Worm (Caenorhabditis elegans): ENCODE measurements around the gene fbxb-85.

fbxb-85 gene

DNA sequence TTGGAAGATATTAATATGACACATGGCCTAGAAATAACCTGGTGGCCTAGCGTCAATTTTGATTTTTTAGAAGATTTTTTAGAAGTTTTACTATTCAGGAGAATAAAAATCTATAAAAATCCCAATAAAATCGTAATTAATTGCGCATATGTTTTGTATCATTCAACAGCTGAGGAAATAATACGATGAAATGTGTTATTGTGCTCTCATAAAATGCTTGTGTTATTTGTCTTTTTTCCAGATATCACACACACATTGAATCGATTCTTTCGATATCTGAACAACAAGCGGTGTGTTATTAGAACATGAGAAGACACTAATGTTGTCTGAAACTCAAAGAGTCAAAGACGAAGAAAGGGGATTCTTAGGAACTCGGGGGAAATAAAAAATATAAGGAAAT, 23.7 kb downstream of the fbxb-85 start:
- TF ChIP-seq fkh-4 (tag; optimal IDR thresholded peaks at IDR 0.05; ENCODE audit: borderline replicate concordance) (peak; percentile 17), lir-3 (tag; optimal IDR thresholded peaks at IDR 0.05; ENCODE audit: poor library complexity) (no peak), dsc-1 (tag; optimal IDR thresholded peaks at IDR 0.05) (peak; percentile 90)

ce11 chrIII:10824206-10824605, 24.6 kb downstream of the fbxb-85 start:
- TF ChIP-seq nhr-84 (tag; optimal IDR thresholded peaks at IDR 0.05) (no peak), nhr-19 (GFP tag; conservative IDR thresholded peaks at IDR 0.05) (0 out of 2 replicates have a peak, but pooled peaks have one; percentile 3), unc-130 (tag; optimal IDR thresholded peaks at IDR 0.05) (peak; percentile 5), fos-1 (tag; optimal IDR thresholded peaks at IDR 0.05) (no peak), pag-3 (tag; optimal IDR thresholded peaks at IDR 0.05; ENCODE audit: borderline replicate concordance, insufficient read depth) (peak; percentile 70), lsy-2 (tag; optimal IDR thresholded peaks at IDR 0.05) (peak in 1 of 2 experiments; percentile 49), aha-1 (tag; optimal IDR thresholded peaks at IDR 0.05) (no peak), ceh-90 (tag; optimal IDR thresholded peaks at IDR 0.05) (no peak), nhr-12 (tag; optimal IDR thresholded peaks at IDR 0.05) (no peak), snu-23 (GFP tag; optimal IDR thresholded peaks at IDR 0.05) (peak; percentile 32), rnt-1 (tag; optimal IDR thresholded peaks at IDR 0.05) (peak; percentile 73), dsc-1 (tag; optimal IDR thresholded peaks at IDR 0.05) (peak; percentile 76), efl-1 (optimal IDR thresholded peaks at IDR 0.05) (peak in 1 of 2 experiments; percentile 6), efl-1 (GFP tag; optimal IDR thresholded peaks at IDR 0.05 in 1 of 2) (no peak), mep-1 (tag; optimal IDR thresholded peaks at IDR 0.05) (peak; percentile 24), zag-1 (tag; optimal IDR thresholded peaks at IDR 0.05) (no peak), mab-9 (GFP tag; IDR thresholded peaks at IDR 0.05) (no peak), nhr-11 (tag; optimal IDR thresholded peaks at IDR 0.05) (no peak), swsn-7 (tag; optimal IDR thresholded peaks at IDR 0.05) (no peak), F16B12.6 (tag; optimal IDR thresholded peaks at IDR 0.05) (no peak), fkh-10 (GFP tag; optimal IDR thresholded peaks at IDR 0.05) (no peak), mdl-1 (tag; optimal IDR thresholded peaks at IDR 0.05) (peak in 1 of 2 experiments; percentile 1), sptf-1 (tag; optimal IDR thresholded peaks at IDR 0.05) (no peak)

- TF ChIP-seq pqm-1 (tag; optimal IDR thresholded peaks at IDR 0.05) = no peak
- no peak for TF ChIP-seq mdl-1 (tag; optimal IDR thresholded peaks at IDR 0.05)
- no peak for TF ChIP-seq ceh-82 (tag; optimal IDR thresholded peaks at IDR 0.05)
- TF ChIP-seq dsc-1 (tag; optimal IDR thresholded peaks at IDR 0.05) = no peak
- TF ChIP-seq lin-35 (GFP tag; optimal IDR thresholded peaks at IDR 0.05) = peak in 1 of 2 experiments; percentile 11
- TF ChIP-seq elt-3 (tag; optimal IDR thresholded peaks at IDR 0.05) = peak in 1 of 6 experiments; percentile 35
- no peak for TF ChIP-seq skn-1 (tag; optimal IDR thresholded peaks at IDR 0.05)
- TF ChIP-seq mef-2 (tag; optimal IDR thresholded peaks at IDR 0.05) = no peak
- TF ChIP-seq unc-30 (tag; optimal IDR thresholded peaks at IDR 0.05) = no peak
- no peak for TF ChIP-seq C34B4.2 (tag; optimal IDR thresholded peaks at IDR 0.05)
- TF ChIP-seq efl-1 (optimal IDR thresholded peaks at IDR 0.05) = no peak
- no peak for TF ChIP-seq efl-1 (GFP tag; optimal IDR thresholded peaks at IDR 0.05 in 1 of 2)
- peak; percentile 12 for TF ChIP-seq nhr-90 (tag; optimal IDR thresholded peaks at IDR 0.05; ENCODE audit: poor library complexity)
- no peak for TF ChIP-seq ceh-8 (GFP tag; optimal IDR thresholded peaks at IDR 0.05)
- TF ChIP-seq zip-4 (GFP tag; optimal IDR thresholded peaks at IDR 0.05) = no peak
- TF ChIP-seq grh-1 (GFP tag; IDR thresholded peaks at IDR 0.05) = no peak
- no peak for TF ChIP-seq egl-27 (tag; optimal IDR thresholded peaks at IDR 0.05)
- TF ChIP-seq lin-13 (GFP tag; optimal IDR thresholded peaks at IDR 0.05) = no peak
- no peak for TF ChIP-seq lir-3 (tag; optimal IDR thresholded peaks at IDR 0.05; ENCODE audit: poor library complexity)
- no peak for TF ChIP-seq aly-2 (tag; optimal IDR thresholded peaks at IDR 0.05)
- TF ChIP-seq nhr-28 (tag; optimal IDR thresholded peaks at IDR 0.05) = no peak
- TF ChIP-seq elt-2 (tag; optimal IDR thresholded peaks at IDR 0.05) = peak; percentile 85
- TF ChIP-seq sox-4 (tag; optimal IDR thresholded peaks at IDR 0.05) = no peak
- no peak for TF ChIP-seq vab-15 (tag; optimal IDR thresholded peaks at IDR 0.05)
- peak; percentile 14 for TF ChIP-seq nhr-20 (tag; optimal IDR thresholded peaks at IDR 0.05)
- no peak for TF ChIP-seq rnt-1 (tag; optimal IDR thresholded peaks at IDR 0.05)
- no peak for TF ChIP-seq pag-3 (tag; optimal IDR thresholded peaks at IDR 0.05; ENCODE audit: borderline replicate concordance, insufficient read depth)
- TF ChIP-seq nhr-19 (GFP tag; conservative IDR thresholded peaks at IDR 0.05) = no peak
- no peak for TF ChIP-seq efl-3 (GFP tag; optimal IDR thresholded peaks at IDR 0.05)
Observed at ce11 chrIII:10822494-10823113, 26.2 kb downstream of the fbxb-85 start.
